ENCODE assay signal across 2 fruit fly cellular contexts in the genomic region with DNA sequence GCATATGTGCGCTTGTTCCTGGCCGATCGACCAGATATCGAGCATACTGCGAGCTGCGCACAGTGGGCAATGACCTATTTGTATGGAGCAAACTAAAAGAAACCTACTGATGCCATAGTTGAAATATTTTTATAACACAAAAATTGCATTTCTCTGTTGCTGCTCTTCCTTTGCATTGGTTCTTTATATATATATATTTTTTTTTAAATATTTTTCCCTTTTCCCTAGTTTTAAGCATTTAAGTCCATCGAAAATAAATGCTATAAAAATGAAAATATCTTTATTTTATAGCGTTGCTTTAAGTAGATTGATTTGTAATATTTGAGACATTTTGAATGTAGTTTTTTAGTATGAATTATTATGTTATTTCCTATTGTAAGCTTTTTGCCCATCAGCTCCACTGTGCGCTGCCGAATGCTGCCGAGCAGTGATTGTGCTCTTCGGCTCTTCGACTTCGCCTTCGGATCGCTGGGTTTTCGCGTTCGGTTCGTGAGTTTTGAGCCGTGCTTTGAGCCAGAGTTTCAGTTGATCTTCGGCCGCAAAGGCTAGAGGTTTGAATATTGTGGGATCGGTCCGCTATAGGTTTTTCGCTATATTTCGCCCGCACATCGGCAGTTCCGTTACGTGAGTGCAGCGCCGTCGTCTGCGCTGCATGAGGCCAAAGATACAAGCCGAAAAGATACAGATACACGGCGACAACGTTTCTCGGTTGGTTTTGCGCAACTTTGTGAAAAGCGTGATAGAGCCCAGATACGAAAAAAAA.
TF ChIP-seq lines count a peak whose summit lies in the region.

A gene (plus strand): TSS at position 522 of the 763 bp plus-strand sequence.

TF ChIP-seq in whole organism, embryonic, 481 proteins besides CTCF, POLR2A, EP300 and RAD21 (continued from another document and continues in another):
- TF ChIP-seq pan (optimal IDR thresholded peaks at IDR 0.05; lab: Kevin White, UChicago), result no peak
- peak in 1 of 2 experiments; percentile 66 for TF ChIP-seq pan (GFP tag; optimal IDR thresholded peaks at IDR 0.05 in 1 of 2, IDR thresholded peaks at IDR 0.05 in 1 of 2)
- no peak for TF ChIP-seq D (optimal IDR thresholded peaks at IDR 0.05; lab: Kevin White, UChicago)
- TF ChIP-seq D (GFP tag; optimal IDR thresholded peaks at IDR 0.05; lab: Kevin White, UChicago), result peak; percentile 54
- TF ChIP-seq Hmr (GFP tag; optimal IDR thresholded peaks at IDR 0.05; lab: Kevin White, UChicago), result peak; percentile 81
- TF ChIP-seq dpn (GFP tag; optimal IDR thresholded peaks at IDR 0.05; lab: Kevin White, UChicago), result peak; percentile 29 to 73
- peak; percentile 78 for TF ChIP-seq row (GFP tag; IDR thresholded peaks at IDR 0.05; lab: Robert Waterston, UW)
- TF ChIP-seq trh (GFP tag; optimal IDR thresholded peaks at IDR 0.05; lab: Kevin White, UChicago), result peak; percentile 52
- TF ChIP-seq CG18599 (GFP tag; optimal IDR thresholded peaks at IDR 0.05; lab: Kevin White, UChicago), result peak; percentile 61
- peak in 1 of 3 experiments; percentile 45 for TF ChIP-seq Stat92E (GFP tag; optimal IDR thresholded peaks at IDR 0.05; lab: Kevin White, UChicago)
- TF ChIP-seq H2.0 (GFP tag; IDR thresholded peaks at IDR 0.05; lab: Robert Waterston, UW), result peak; percentile 45; the same call in 1 of the 2 replicates
- peak; percentile 27 for TF ChIP-seq CG18764 (GFP tag; optimal IDR thresholded peaks at IDR 0.05; lab: Kevin White, UChicago)
- TF ChIP-seq CG8944 (GFP tag; optimal IDR thresholded peaks at IDR 0.05; lab: Kevin White, UChicago), result no peak
- no peak for TF ChIP-seq sc (optimal IDR thresholded peaks at IDR 0.05; lab: Kevin White, UChicago)
- TF ChIP-seq sc (GFP tag; optimal IDR thresholded peaks at IDR 0.05; lab: Kevin White, UChicago), result peak; percentile 64
- TF ChIP-seq tio (GFP tag; optimal IDR thresholded peaks at IDR 0.05; lab: Kevin White, UChicago), result peak; percentile 77
- TF ChIP-seq CG9932 (GFP tag; IDR thresholded peaks at IDR 0.05; lab: Robert Waterston, UW), result peak; percentile 59
- peak; percentile 77 for TF ChIP-seq CG10543 (GFP tag; optimal IDR thresholded peaks at IDR 0.05; lab: Kevin White, UChicago)
- TF ChIP-seq Trl (optimal IDR thresholded peaks at IDR 0.05; lab: Kevin White, UChicago), result no peak
- peak; percentile 12 for TF ChIP-seq Trl (GFP tag; optimal IDR thresholded peaks at IDR 0.05; lab: Kevin White, UChicago)
- TF ChIP-seq ken (GFP tag; IDR thresholded peaks at IDR 0.05; lab: Robert Waterston, UW), result 0 out of 3 replicates have a peak, but pooled peaks have one; percentile 19
- TF ChIP-seq insv (GFP tag; optimal IDR thresholded peaks at IDR 0.05; lab: Kevin White, UChicago), result no peak
- TF ChIP-seq CG3847 (GFP tag; IDR thresholded peaks at IDR 0.05; lab: Robert Waterston, UW), result peak; percentile 36
- peak; percentile 50 for TF ChIP-seq CG12299 (tag; optimal IDR thresholded peaks at IDR 0.05; lab: Kevin White, UChicago)
- TF ChIP-seq CG32767 (GFP tag; IDR thresholded peaks at IDR 0.05; lab: Robert Waterston, UW), result peak; percentile 39; the same call in 1 of the 2 replicates
- TF ChIP-seq CG32532 (GFP tag; IDR thresholded peaks at IDR 0.05; lab: Robert Waterston, UW), result peak; percentile 69
- TF ChIP-seq gsb-n (tag; optimal IDR thresholded peaks at IDR 0.05; lab: Kevin White, UChicago), result peak; percentile 69
- peak; percentile 38 for TF ChIP-seq CG4424 (GFP tag; optimal IDR thresholded peaks at IDR 0.05; lab: Kevin White, UChicago)
- peak; percentile 41 for TF ChIP-seq CG3281 (GFP tag; optimal IDR thresholded peaks at IDR 0.05; lab: Kevin White, UChicago)
- peak; percentile 47; the same call in 1 of the 3 replicates for TF ChIP-seq CG6791 (GFP tag; IDR thresholded peaks at IDR 0.05; lab: Robert Waterston, UW; ENCODE audit: partially characterized antibody)
- no peak for TF ChIP-seq ash1 (GFP tag; optimal IDR thresholded peaks at IDR 0.05; lab: Kevin White, UChicago)
- peak; percentile 49; the same call in 2 of the 3 replicates for TF ChIP-seq tgo (GFP tag; IDR thresholded peaks at IDR 0.05; lab: Robert Waterston, UW)
- TF ChIP-seq gsb (GFP tag; IDR thresholded peaks at IDR 0.05; lab: Robert Waterston, UW), result no peak
- peak; percentile 54 for TF ChIP-seq CG1529 (GFP tag; optimal IDR thresholded peaks at IDR 0.05; lab: Kevin White, UChicago)
- peak; percentile 69 for TF ChIP-seq Ptx1 (GFP tag; IDR thresholded peaks at IDR 0.05; lab: Robert Waterston, UW)
- peak in 1 of 2 experiments; percentile 10 for TF ChIP-seq crp (GFP tag; optimal IDR thresholded peaks at IDR 0.05; lab: Kevin White, UChicago)
- peak; percentile 57 for TF ChIP-seq CG10979 (tag; optimal IDR thresholded peaks at IDR 0.05; lab: Kevin White, UChicago)
- TF ChIP-seq CG2875 (GFP tag; optimal IDR thresholded peaks at IDR 0.05; lab: Kevin White, UChicago), result peak; percentile 60
- peak; percentile 94 for TF ChIP-seq CG17361 (GFP tag; IDR thresholded peaks at IDR 0.05; lab: Robert Waterston, UW)
- no peak for TF ChIP-seq jigr1 (GFP tag; IDR thresholded peaks at IDR 0.05; lab: Robert Waterston, UW)
- TF ChIP-seq sisA (GFP tag; IDR thresholded peaks at IDR 0.05; lab: Robert Waterston, UW), result peak; percentile 8; the same call in 1 of the 2 replicates
- peak; percentile 19; the same call in 1 of the 2 replicates for TF ChIP-seq CG10366 (GFP tag; IDR thresholded peaks at IDR 0.05; lab: Robert Waterston, UW)
- TF ChIP-seq Abd-B (GFP tag; optimal IDR thresholded peaks at IDR 0.05; lab: Kevin White, UChicago), result peak; percentile 71
- TF ChIP-seq amos (GFP tag; IDR thresholded peaks at IDR 0.05; lab: Robert Waterston, UW; ENCODE audit: partially characterized antibody), result peak; percentile 26; the same call in 1 of the 2 replicates
- TF ChIP-seq sens (GFP tag; lab: Kevin White, UChicago), result peak; percentile 91
- no peak for TF ChIP-seq kah (GFP tag; optimal IDR thresholded peaks at IDR 0.05; lab: Kevin White, UChicago)
- 0 out of 3 replicates have a peak, but pooled peaks have one; percentile 9 for TF ChIP-seq CG14050 (GFP tag; IDR thresholded peaks at IDR 0.05; lab: Robert Waterston, UW)
- peak; percentile 65 for TF ChIP-seq CG30431 (GFP tag; optimal IDR thresholded peaks at IDR 0.05; lab: Kevin White, UChicago)
- TF ChIP-seq cad (GFP tag; optimal IDR thresholded peaks at IDR 0.05; lab: Kevin White, UChicago), result no peak
- peak; percentile 90 for TF ChIP-seq Ets65A (GFP tag; lab: Kevin White, UChicago)
- TF ChIP-seq CG18619 (GFP tag; optimal IDR thresholded peaks at IDR 0.05; lab: Kevin White, UChicago), result peak; percentile 83
- peak; percentile 55 for TF ChIP-seq CG9817 (tag; optimal IDR thresholded peaks at IDR 0.05; lab: Kevin White, UChicago)
- no peak for TF ChIP-seq Dp (GFP tag; optimal IDR thresholded peaks at IDR 0.05; lab: Kevin White, UChicago)
- no peak for TF ChIP-seq corto (GFP tag; optimal IDR thresholded peaks at IDR 0.05; lab: Kevin White, UChicago)
- peak; percentile 22 for TF ChIP-seq CG12942 (GFP tag; optimal IDR thresholded peaks at IDR 0.05; lab: Kevin White, UChicago)
- TF ChIP-seq CG4820 (GFP tag; optimal IDR thresholded peaks at IDR 0.05; lab: Kevin White, UChicago), result peak; percentile 41
- peak; percentile 16 for TF ChIP-seq pnt (GFP tag; optimal IDR thresholded peaks at IDR 0.05; lab: Kevin White, UChicago)
- TF ChIP-seq Xrp1 (GFP tag; IDR thresholded peaks at IDR 0.05; lab: Robert Waterston, UW), result peak; percentile 41
- peak; percentile 86 for TF ChIP-seq CG12391 (tag; optimal IDR thresholded peaks at IDR 0.05; lab: Kevin White, UChicago)

TF ChIP-seq in whole organism, prepupa, 60 proteins besides CTCF, POLR2A, EP300 and RAD21 (continued from another document):
- peak; percentile 45 for TF ChIP-seq CG16779 (tag; optimal IDR thresholded peaks at IDR 0.05; lab: Kevin White, UChicago)
- peak; percentile 65 for TF ChIP-seq dsx (GFP tag; optimal IDR thresholded peaks at IDR 0.05; lab: Kevin White, UChicago; ENCODE audit: poor library complexity, severe bottlenecking)
- peak; percentile 67 for TF ChIP-seq acj6 (GFP tag; optimal IDR thresholded peaks at IDR 0.05; lab: Kevin White, UChicago)
- no peak for TF ChIP-seq Eip93F (GFP tag; optimal IDR thresholded peaks at IDR 0.05; lab: Kevin White, UChicago)
- TF ChIP-seq fkh (GFP tag; optimal IDR thresholded peaks at IDR 0.05; lab: Kevin White, UChicago), result peak; percentile 4
- TF ChIP-seq spab (GFP tag; optimal IDR thresholded peaks at IDR 0.05; lab: Kevin White, UChicago), result peak; percentile 54
- TF ChIP-seq CG6808 (GFP tag; optimal IDR thresholded peaks at IDR 0.05; lab: Kevin White, UChicago), result peak; percentile 52
- TF ChIP-seq Sox14 (GFP tag; optimal IDR thresholded peaks at IDR 0.05; lab: Kevin White, UChicago), result peak; percentile 58
- peak; percentile 70 to 82 for TF ChIP-seq ss (GFP tag; optimal IDR thresholded peaks at IDR 0.05; lab: Kevin White, UChicago)
- peak; percentile 50 for TF ChIP-seq CG3919 (GFP tag; optimal IDR thresholded peaks at IDR 0.05; lab: Kevin White, UChicago)
- TF ChIP-seq Gug (GFP tag; IDR thresholded peaks at IDR 0.05; lab: Robert Waterston, UW), result peak; percentile 59
- peak; percentile 78 for TF ChIP-seq net (GFP tag; optimal IDR thresholded peaks at IDR 0.05; lab: Kevin White, UChicago)
